Worm (Caenorhabditis elegans): ENCODE measurements around the gene F15H10.12.

DNA sequence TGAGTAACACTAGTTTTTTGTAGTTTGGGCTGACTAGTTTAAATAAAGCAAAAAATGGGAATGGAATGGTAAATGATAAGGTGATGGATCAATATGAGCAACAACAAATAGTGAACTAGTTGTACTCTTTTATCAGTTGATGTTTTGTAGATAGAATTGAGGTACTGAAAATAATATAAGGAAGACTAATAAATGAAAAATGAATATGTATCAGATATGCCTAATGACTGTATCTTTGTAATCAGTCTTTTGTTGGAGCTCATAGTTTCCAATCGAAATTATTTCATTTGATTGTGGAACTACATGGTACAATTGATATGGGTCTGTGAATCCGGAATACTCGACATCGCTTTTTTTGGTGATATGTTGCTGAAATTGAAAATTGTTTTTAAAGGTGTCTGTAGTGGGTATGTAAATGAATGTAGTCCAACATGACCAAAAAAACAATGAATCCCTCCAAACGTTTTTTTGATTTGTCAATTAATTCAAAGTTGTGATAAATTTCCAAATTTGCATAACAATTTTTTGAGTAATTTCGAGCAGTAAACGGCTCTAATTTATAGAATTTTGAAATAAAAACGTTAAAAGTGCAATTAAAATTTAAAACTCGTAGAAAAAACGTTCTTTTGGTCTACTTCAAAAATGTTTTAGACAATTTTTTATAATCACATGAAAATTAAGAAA is at the start of gene F15H10.12:
- TF ChIP-seq skn-1 (tag; optimal IDR thresholded peaks at IDR 0.05): no peak
- no peak for TF ChIP-seq aly-2 (tag; optimal IDR thresholded peaks at IDR 0.05)
- no peak for TF ChIP-seq ztf-4 (tag; optimal IDR thresholded peaks at IDR 0.05)
- TF ChIP-seq elt-3 (tag; optimal IDR thresholded peaks at IDR 0.05): no peak
- no peak for TF ChIP-seq lin-13 (GFP tag; optimal IDR thresholded peaks at IDR 0.05)
- TF ChIP-seq snpc-4 (tag; optimal IDR thresholded peaks at IDR 0.05): no peak
- no peak for TF ChIP-seq nhr-11 (tag; optimal IDR thresholded peaks at IDR 0.05)
- no peak for TF ChIP-seq ztf-11 (tag; optimal IDR thresholded peaks at IDR 0.05)
- no peak for TF ChIP-seq ama-1 (optimal IDR thresholded peaks at IDR 0.05)

Measured in whole organism, L2 larva.